Fruit fly (Drosophila melanogaster) whole organism, embryonic: ENCODE measurements around the gene CG1999.

Source experiments
- B-H1 ChIP-seq: fragments of 200-800 bp; sonication (Bioruptor generic); IDR thresholded peaks from 3 replicates; pipeline ENCODE4 v1.3.6; 2022; ENCODE audit warnings: missing biosample characterization, missing genetic modification characterization
- CG10209 ChIP-seq: fragments of 200-800 bp; sonication (Bioruptor generic); optimal IDR thresholded peaks from 3 replicates; lab custom pipeline; 2017; ENCODE audit warnings: missing biosample characterization, mild to moderate bottlenecking, missing genetic modification characterization, missing genetic modification reagents
- CG1024 ChIP-seq: fragments of 200-800 bp; sonication (Bioruptor generic); IDR thresholded peaks from 2 replicates; pipeline ENCODE4 v1.3.6; 2022; ENCODE audit warnings: missing biosample characterization, missing genetic modification characterization
- CG10979 ChIP-seq: fragments of 200-800 bp; sonication (Bioruptor generic); optimal IDR thresholded peaks from 2 replicates; lab custom pipeline; 2018; ENCODE audit warnings: missing biosample characterization, mild to moderate bottlenecking, missing genetic modification characterization, moderate library complexity
- CG11504 ChIP-seq: fragments of 200-800 bp; sonication (Bioruptor generic); optimal IDR thresholded peaks from 3 replicates; lab custom pipeline; 2019; ENCODE audit warnings: missing biosample characterization, mild to moderate bottlenecking, missing genetic modification characterization, moderate library complexity
- CG1233 ChIP-seq: fragments of 200-800 bp; sonication (Bioruptor generic); optimal IDR thresholded peaks from 4 replicates; lab custom pipeline; 2018; ENCODE audit warnings: missing biosample characterization, mild to moderate bottlenecking, missing genetic modification characterization
- CG13123 ChIP-seq: fragments of 200-800 bp; sonication (Bioruptor generic); optimal IDR thresholded peaks from 2 replicates; lab custom pipeline; 2016; ENCODE audit warnings: missing biosample characterization, missing genetic modification characterization
- CG14710 ChIP-seq: fragments of 200-800 bp; sonication (Bioruptor generic); optimal IDR thresholded peaks from 3 replicates; lab custom pipeline; 2019; ENCODE audit warnings: missing biosample characterization, mild to moderate bottlenecking, missing genetic modification characterization, moderate library complexity
- CG1647 ChIP-seq: fragments of 200-800 bp; sonication (Bioruptor generic); optimal IDR thresholded peaks from 3 replicates; lab custom pipeline; 2016; ENCODE audit warnings: missing biosample characterization, missing genetic modification characterization
- CG18764 ChIP-seq: fragments of 200-800 bp; sonication (Bioruptor generic); optimal IDR thresholded peaks from 3 replicates; lab custom pipeline; 2016; ENCODE audit warnings: missing biosample characterization, missing genetic modification characterization
- CG2889 ChIP-seq: fragments of 200-800 bp; sonication (Bioruptor generic); IDR thresholded peaks from 3 replicates; pipeline ENCODE4 v1.3.6; 2022; ENCODE audit warnings: missing biosample characterization, missing genetic modification characterization
- CG32532 ChIP-seq: fragments of 200-800 bp; sonication (Bioruptor generic); IDR thresholded peaks from 2 replicates; pipeline ENCODE4 v1.3.6; 2022; ENCODE audit warnings: missing biosample characterization, missing genetic modification characterization
- CG3281 ChIP-seq: fragments of 200-800 bp; sonication (Bioruptor generic); optimal IDR thresholded peaks from 3 replicates; lab custom pipeline; 2017; ENCODE audit warnings: missing biosample characterization, mild to moderate bottlenecking, missing genetic modification characterization
- CG4820 ChIP-seq: fragments of 200-800 bp; sonication (Bioruptor generic); optimal IDR thresholded peaks from 3 replicates; lab custom pipeline; 2016; ENCODE audit warnings: missing biosample characterization, missing genetic modification characterization
- CG6254 ChIP-seq: fragments of 200-800 bp; sonication (Bioruptor generic); optimal IDR thresholded peaks from 3 replicates; lab custom pipeline; 2017; ENCODE audit warnings: mild to moderate bottlenecking, missing biosample characterization, missing genetic modification reagents, missing genetic modification characterization
- CG7786 ChIP-seq: fragments of 200-800 bp; sonication (Bioruptor generic); optimal IDR thresholded peaks from 2 replicates; lab custom pipeline; 2016; ENCODE audit warnings: missing biosample characterization, missing genetic modification characterization
- CG8359 ChIP-seq: fragments of 200-800 bp; sonication (Bioruptor generic); optimal IDR thresholded peaks from 2 replicates; lab custom pipeline; 2017; ENCODE audit warnings: missing biosample characterization, mild to moderate bottlenecking, missing genetic modification characterization, borderline replicate concordance
- CG9609 ChIP-seq: fragments of 200-800 bp; sonication (Bioruptor generic); optimal IDR thresholded peaks from 3 replicates; lab custom pipeline; 2016; ENCODE audit warnings: missing biosample characterization, missing genetic modification characterization
- Dek ChIP-seq: fragments of 200-800 bp; sonication (Bioruptor generic); optimal IDR thresholded peaks from 3 replicates; lab custom pipeline; 2019; ENCODE audit warnings: missing biosample characterization, mild to moderate bottlenecking, missing genetic modification characterization, moderate library complexity
- Dip3 ChIP-seq: fragments of 200-800 bp; sonication (Bioruptor generic); optimal IDR thresholded peaks from 3 replicates; lab custom pipeline; 2016; ENCODE audit warnings: missing biosample characterization, missing genetic modification characterization
- HLH4C ChIP-seq: fragments of 200-800 bp; sonication (Bioruptor generic); IDR thresholded peaks from 3 replicates; pipeline ENCODE4 v1.3.6; 2022; ENCODE audit warnings: missing biosample characterization, missing genetic modification characterization; ENCODE audit not compliant: partially characterized antibody
- HLH54F ChIP-seq: fragments of 200-800 bp; sonication (Bioruptor generic); optimal IDR thresholded peaks from 3 replicates; lab custom pipeline; 2016; ENCODE audit warnings: missing biosample characterization, missing genetic modification characterization
- MESR4 ChIP-seq: fragments of 200-800 bp; sonication (Bioruptor generic); optimal IDR thresholded peaks from 2 replicates; lab custom pipeline; 2018; ENCODE audit warnings: missing biosample characterization, mild to moderate bottlenecking, missing genetic modification characterization, moderate library complexity
- NC2β ChIP-seq: fragments of 200-800 bp; sonication (Bioruptor generic); optimal IDR thresholded peaks from 2 replicates; lab custom pipeline; 2016; ENCODE audit warnings: missing biosample characterization, missing genetic modification characterization
- NK7.1 ChIP-seq: fragments of 200-800 bp; sonication (Bioruptor generic); optimal IDR thresholded peaks from 3 replicates; lab custom pipeline; 2016; ENCODE audit warnings: missing biosample characterization, missing genetic modification characterization
- Nf-YA ChIP-seq: fragments of 200-800 bp; sonication (Bioruptor generic); IDR thresholded peaks from 2 replicates; pipeline ENCODE4 v1.3.6; 2022; ENCODE audit warnings: missing biosample characterization, missing genetic modification characterization
- Ssrp ChIP-seq: fragments of 200-800 bp; sonication (Bioruptor generic); optimal IDR thresholded peaks from 2 replicates; lab custom pipeline; 2018; ENCODE audit warnings: missing biosample characterization, mild to moderate bottlenecking, missing genetic modification characterization, moderate library complexity
- br ChIP-seq: fragments of >200 bp; optimal IDR thresholded peaks from 2 replicates; lab custom pipeline; 2017
- dati ChIP-seq: fragments of 200-800 bp; sonication (Bioruptor generic); IDR thresholded peaks from 2 replicates; pipeline ENCODE4 v1.3.6; 2022; ENCODE audit warnings: missing biosample characterization, missing genetic modification characterization
- dpn ChIP-seq, 2 experiments: fragments of 200-800 bp; sonication (Bioruptor generic); optimal IDR thresholded peaks; 3 replicates each; lab custom pipeline; 2016; ENCODE audit warnings: missing biosample characterization in 2 of 2, missing genetic modification characterization in 2 of 2
- ewg ChIP-seq: fragments of 200-800 bp; sonication (Bioruptor generic); optimal IDR thresholded peaks from 3 replicates; lab custom pipeline; 2017; ENCODE audit warnings: mild to moderate bottlenecking, missing biosample characterization, missing genetic modification reagents, missing genetic modification characterization
- fd64A ChIP-seq: fragments of 200-800 bp; sonication (Bioruptor generic); optimal IDR thresholded peaks from 3 replicates; lab custom pipeline; 2018; ENCODE audit warnings: missing biosample characterization, mild to moderate bottlenecking, missing genetic modification characterization
- grau ChIP-seq: fragments of 200-800 bp; optimal IDR thresholded peaks from 3 replicates; lab custom pipeline; 2019; ENCODE audit warnings: missing biosample characterization, mild to moderate bottlenecking, missing genetic modification characterization, moderate library complexity
- h ChIP-seq: fragments of >200 bp; optimal IDR thresholded peaks from 2 replicates; lab custom pipeline; 2017
- hbn ChIP-seq: fragments of 200-800 bp; sonication (Bioruptor generic); IDR thresholded peaks from 2 replicates; pipeline ENCODE4 v1.3.6; 2022; ENCODE audit warnings: missing biosample characterization, missing genetic modification characterization; ENCODE audit not compliant: partially characterized antibody
- mirr ChIP-seq: fragments of 200-800 bp; sonication (Bioruptor generic); optimal IDR thresholded peaks from 3 replicates; lab custom pipeline; 2018; ENCODE audit warnings: missing biosample characterization, mild to moderate bottlenecking, missing genetic modification characterization
- nerfin-2 ChIP-seq: fragments of 200-800 bp; sonication (Bioruptor generic); IDR thresholded peaks from 2 replicates; pipeline ENCODE4 v1.3.6; 2022; ENCODE audit warnings: missing biosample characterization, missing genetic modification characterization; ENCODE audit not compliant: partially characterized antibody
- pb ChIP-seq: fragments of 200-800 bp; sonication (Bioruptor generic); optimal IDR thresholded peaks from 3 replicates; lab custom pipeline; 2016; ENCODE audit warnings: missing biosample characterization, missing genetic modification characterization
- pho ChIP-seq: fragments of 200-800 bp; sonication (Bioruptor generic); optimal IDR thresholded peaks from 2 replicates; lab custom pipeline; 2016; ENCODE audit warnings: missing biosample characterization, missing genetic modification characterization
- phol ChIP-seq: fragments of 200-800 bp; sonication (Bioruptor generic); optimal IDR thresholded peaks from 3 replicates; lab custom pipeline; 2018; ENCODE audit warnings: missing biosample characterization, mild to moderate bottlenecking, missing genetic modification characterization, moderate library complexity
- pum ChIP-seq: fragments of 200-800 bp; sonication (Bioruptor generic); optimal IDR thresholded peaks from 2 replicates; lab custom pipeline; 2016; ENCODE audit warnings: missing biosample characterization, missing genetic modification characterization
- repo ChIP-seq: fragments of 200-800 bp; sonication (Bioruptor generic); optimal IDR thresholded peaks from 2 replicates; lab custom pipeline; 2016; ENCODE audit warnings: missing biosample characterization, missing genetic modification characterization
- slp2 ChIP-seq: fragments of 200-800 bp; sonication (Bioruptor generic); optimal IDR thresholded peaks from 2 replicates; lab custom pipeline; 2016; ENCODE audit warnings: missing biosample characterization, missing genetic modification characterization
- so ChIP-seq: fragments of 200-800 bp; sonication (Bioruptor generic); IDR thresholded peaks from 3 replicates; pipeline ENCODE4 v1.3.6; 2022; ENCODE audit warnings: missing biosample characterization, missing genetic modification characterization
- sug ChIP-seq: fragments of 200-800 bp; optimal IDR thresholded peaks from 2 replicates; lab custom pipeline; 2019; ENCODE audit warnings: missing biosample characterization, mild to moderate bottlenecking, missing genetic modification characterization, moderate library complexity
- tna ChIP-seq: fragments of 200-800 bp; sonication (Bioruptor generic); IDR thresholded peaks from 2 replicates; pipeline ENCODE4 v1.3.6; 2022; ENCODE audit warnings: missing biosample characterization, missing genetic modification characterization; ENCODE audit not compliant: partially characterized antibody
- tx ChIP-seq: fragments of 200-800 bp; sonication (Bioruptor generic); optimal IDR thresholded peaks from 2 replicates; lab custom pipeline; 2016; ENCODE audit warnings: missing biosample characterization, missing genetic modification characterization
- vfl ChIP-seq: fragments of 200-800 bp; sonication (Bioruptor generic); optimal IDR thresholded peaks from 2 replicates; lab custom pipeline; 2016; ENCODE audit warnings: missing biosample characterization, missing genetic modification characterization
- zen2 ChIP-seq: fragments of 200-800 bp; sonication (Bioruptor generic); IDR thresholded peaks from 3 replicates; pipeline ENCODE4 v1.3.6; 2022; ENCODE audit warnings: missing biosample characterization, missing genetic modification characterization; ENCODE audit not compliant: partially characterized antibody

Gene CG1999

DNA sequence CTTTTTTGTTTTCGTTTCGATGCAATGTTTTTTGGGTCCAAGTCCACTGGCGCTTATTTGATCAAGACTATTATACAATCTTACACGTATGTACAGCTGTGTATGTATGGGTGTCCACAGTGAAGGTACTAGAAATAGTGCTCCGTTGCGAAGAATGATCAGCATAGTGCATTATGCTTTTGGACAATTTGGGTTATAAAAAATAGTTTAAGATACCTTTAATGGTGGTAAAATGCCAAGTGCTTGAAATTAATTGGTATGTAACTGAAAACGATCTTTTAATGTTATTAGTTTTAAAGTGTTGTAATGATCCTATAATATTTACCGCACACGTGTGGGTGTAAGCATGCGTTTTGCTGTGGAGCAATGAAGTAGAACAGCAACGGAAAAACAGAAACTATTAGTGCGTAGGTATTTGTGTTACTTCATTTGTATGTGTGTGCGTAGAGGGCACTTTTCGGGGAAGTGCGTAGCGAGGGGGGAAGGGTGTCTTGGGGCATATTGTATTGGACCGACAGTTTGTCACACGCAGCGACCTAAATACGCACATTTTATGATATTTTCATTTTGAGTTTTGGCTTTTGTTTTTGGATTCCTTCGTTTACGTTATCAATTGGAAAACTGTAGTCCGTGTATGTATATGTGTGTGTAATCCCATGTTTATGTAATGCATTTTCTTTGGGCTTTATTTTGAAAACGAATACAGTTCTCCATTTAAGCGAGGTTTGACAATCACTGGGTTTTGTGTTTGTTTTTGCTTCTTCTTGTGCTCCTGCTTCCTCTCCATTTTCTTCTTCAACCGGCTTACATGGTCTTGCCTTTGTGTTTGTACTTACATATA is 22.3 kb upstream of the CG1999 start (continued):
- peak; percentile 92 for TF ChIP-seq CG1233
- peak; percentile 37 for TF ChIP-seq MESR4 (GFP tag; lab: Kevin White, UChicago)
- peak; percentile 94 for TF ChIP-seq CG11504 (tag; lab: Kevin White, UChicago)
- TF ChIP-seq CG18764 (GFP tag; lab: Kevin White, UChicago) = peak; percentile 80
- TF ChIP-seq pb (GFP tag; lab: Kevin White, UChicago) = peak; percentile 78
- peak; percentile 85 for TF ChIP-seq repo (GFP tag; lab: Kevin White, UChicago)
- no peak for TF ChIP-seq h (lab: Kevin White, UChicago)
- TF ChIP-seq pum (GFP tag; lab: Kevin White, UChicago) = peak; percentile 90
- peak; percentile 87 for TF ChIP-seq CG6254 (GFP tag; lab: Kevin White, UChicago)
- TF ChIP-seq CG2889 (GFP tag; lab: Robert Waterston, UW) = peak; percentile 63; the same call in 2 of the 3 replicates
- TF ChIP-seq CG7786 (GFP tag; lab: Kevin White, UChicago) = peak; percentile 87
- peak; percentile 94 for TF ChIP-seq NC2β (GFP tag; lab: Kevin White, UChicago)
- peak; percentile 96 for TF ChIP-seq CG10979 (tag; lab: Kevin White, UChicago)
- TF ChIP-seq so (GFP tag; lab: Robert Waterston, UW) = peak; percentile 87
- no peak for TF ChIP-seq zen2 (GFP tag; lab: Robert Waterston, UW)
- peak; percentile 72 for TF ChIP-seq dati (GFP tag; lab: Robert Waterston, UW)
- peak; percentile 94 for TF ChIP-seq CG14710 (tag; lab: Kevin White, UChicago)
- TF ChIP-seq Ssrp (tag; lab: Kevin White, UChicago) = peak; percentile 93
- peak; percentile 63 for TF ChIP-seq sug (tag; lab: Kevin White, UChicago)
- TF ChIP-seq HLH4C (GFP tag; lab: Robert Waterston, UW) = no peak
- TF ChIP-seq B-H1 = peak; percentile 72; the same call in 2 of the 3 replicates
- peak; percentile 49 for TF ChIP-seq NK7.1 (GFP tag; lab: Kevin White, UChicago)
- peak; percentile 53 for TF ChIP-seq vfl (GFP tag; lab: Kevin White, UChicago)
- TF ChIP-seq CG10209 (GFP tag; lab: Kevin White, UChicago) = peak; percentile 94
- peak; percentile 80 for TF ChIP-seq HLH54F (GFP tag; lab: Kevin White, UChicago)
- TF ChIP-seq Nf-YA (GFP tag; lab: Robert Waterston, UW) = peak; percentile 81
- peak; percentile 88 for TF ChIP-seq slp2
- peak; percentile 79 for TF ChIP-seq pho (GFP tag; lab: Kevin White, UChicago)
- peak; percentile 96 for TF ChIP-seq phol (tag; lab: Kevin White, UChicago)
- peak; percentile 64; the same call in 1 of the 2 replicates for TF ChIP-seq CG32532 (GFP tag; lab: Robert Waterston, UW)
- TF ChIP-seq hbn (GFP tag; lab: Robert Waterston, UW) = no peak
- TF ChIP-seq CG8359 (GFP tag; lab: Kevin White, UChicago) = peak; percentile 88
- peak; percentile 69 for TF ChIP-seq CG13123 (GFP tag; lab: Kevin White, UChicago)
- TF ChIP-seq br (lab: Kevin White, UChicago) = no peak
- peak; percentile 79 for TF ChIP-seq CG1024 (GFP tag; lab: Robert Waterston, UW)
- TF ChIP-seq Dek (tag; lab: Kevin White, UChicago) = peak; percentile 76
- TF ChIP-seq CG4820 = peak; percentile 88
- TF ChIP-seq Dip3 (GFP tag; lab: Kevin White, UChicago) = peak; percentile 63
- peak; percentile 83 for TF ChIP-seq CG9609 (GFP tag; lab: Kevin White, UChicago)
- TF ChIP-seq ewg = peak; percentile 87
- peak; percentile 86 for TF ChIP-seq fd64A (GFP tag; lab: Kevin White, UChicago)
- TF ChIP-seq tx (GFP tag; lab: Kevin White, UChicago) = peak; percentile 85
- TF ChIP-seq mirr (GFP tag; lab: Kevin White, UChicago) = peak; percentile 55
- TF ChIP-seq CG1647 (GFP tag; lab: Kevin White, UChicago) = peak; percentile 83
- no peak for TF ChIP-seq tna (GFP tag; lab: Robert Waterston, UW)
- TF ChIP-seq CG3281 = peak; percentile 86
- peak; percentile 88 to 93 for TF ChIP-seq dpn (GFP tag; optimal IDR thresholded peaks at IDR 0.05; lab: Kevin White, UChicago)
- no peak for TF ChIP-seq nerfin-2
- TF ChIP-seq grau (tag; lab: Kevin White, UChicago) = peak; percentile 93
